Fruit fly (Drosophila melanogaster) ovary, adult (tissue): ENCODE measurements around the gene ball.

Source experiments
- CG17801 ChIP-seq: fragments of 200-800 bp; optimal IDR thresholded peaks from 2 replicates; lab custom pipeline; 2019; ENCODE audit warnings: missing biosample characterization, mild to moderate bottlenecking, missing genetic modification characterization, moderate library complexity; ENCODE audit not compliant: partially characterized antibody

ball gene

dm6 chr3R:26862213-26862612 lies 4.4 kb downstream of the ball start:
- no peak for TF ChIP-seq CG17801 (GFP tag; lab: Kevin White, UChicago)

dm6 chr3R:26859228-26859627 lies 7.4 kb downstream of the ball start:
- TF ChIP-seq CG17801 (GFP tag; lab: Kevin White, UChicago) = no peak

dm6 chr3R:26853699-26854098 lies 12.9 kb downstream of the ball start:
- no peak for TF ChIP-seq CG17801 (GFP tag; lab: Kevin White, UChicago)

DNA sequence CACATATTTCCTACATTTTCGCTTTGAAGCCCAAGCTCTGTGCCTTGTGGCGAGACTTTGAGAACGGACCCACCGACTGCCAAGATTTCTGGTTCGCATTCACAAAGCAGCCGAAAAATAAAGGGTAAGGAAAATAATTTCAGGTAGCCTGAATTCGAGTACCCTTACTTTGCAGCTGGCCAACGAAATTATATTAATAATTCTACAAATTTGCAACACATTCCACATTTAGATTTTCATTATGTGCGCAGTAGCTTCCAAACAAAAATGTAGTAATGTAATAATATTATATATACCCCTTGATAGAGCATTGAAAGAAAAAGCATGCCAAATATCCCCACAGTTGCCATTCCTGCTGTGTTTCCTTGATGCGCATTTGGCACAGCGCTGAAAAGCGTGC lies 20.2 kb downstream of the ball start:
- TF ChIP-seq CG17801 (GFP tag; lab: Kevin White, UChicago) = no peak

- no peak for TF ChIP-seq CG17801 (GFP tag; lab: Kevin White, UChicago)
Measured at dm6 chr3R:26831861-26832260, 34.7 kb downstream of the ball start.

DNA sequence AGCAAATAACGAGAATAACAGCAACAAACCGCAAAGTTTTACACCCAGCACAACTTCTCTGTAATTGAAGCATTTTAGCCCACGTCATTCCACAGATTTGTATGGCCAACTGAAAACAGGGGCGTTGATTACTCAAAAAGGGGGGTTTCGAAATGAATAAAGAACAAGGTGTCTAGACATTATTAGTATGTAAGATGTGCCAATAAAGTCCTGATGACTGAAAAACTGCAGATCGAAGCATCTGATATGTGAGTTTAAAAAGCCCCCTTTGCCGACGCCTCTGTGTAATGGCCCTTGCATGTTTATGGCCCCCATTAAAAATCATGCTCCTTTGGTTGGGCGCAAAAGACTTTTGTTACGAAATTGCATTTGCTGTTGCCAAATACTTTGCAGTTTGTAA lies 45.5 kb downstream of the ball start:
- TF ChIP-seq CG17801 (GFP tag; lab: Kevin White, UChicago) = no peak
